Fruit fly (Drosophila melanogaster) Kc167 (cell line): ENCODE measurements around the gene CG14232.

Source experiments
- Myc ChIP-seq: fragments of >200 bp; optimal IDR thresholded peaks from 2 replicates; lab custom pipeline; 2017; ENCODE audit warnings: missing external identifiers
- Sin3A ChIP-seq: fragments of >200 bp; optimal IDR thresholded peaks from 2 replicates; lab custom pipeline; 2018; ENCODE audit warnings: missing external identifiers
- h ChIP-seq: fragments of >200 bp; optimal IDR thresholded peaks from 3 replicates; lab custom pipeline; 2018; ENCODE audit warnings: missing external identifiers
- insv ChIP-seq: fragments of >200 bp; optimal IDR thresholded peaks from 3 replicates; lab custom pipeline; 2018; ENCODE audit warnings: missing external identifiers
- psq ChIP-seq: fragments of >200 bp; optimal IDR thresholded peaks from 2 replicates; lab custom pipeline; 2017; ENCODE audit warnings: missing external identifiers
- ttk ChIP-seq: sonication (Bioruptor generic); optimal IDR thresholded peaks from 2 replicates; lab custom pipeline; 2017; ENCODE audit warnings: missing external identifiers

Gene CG14232

DNA sequence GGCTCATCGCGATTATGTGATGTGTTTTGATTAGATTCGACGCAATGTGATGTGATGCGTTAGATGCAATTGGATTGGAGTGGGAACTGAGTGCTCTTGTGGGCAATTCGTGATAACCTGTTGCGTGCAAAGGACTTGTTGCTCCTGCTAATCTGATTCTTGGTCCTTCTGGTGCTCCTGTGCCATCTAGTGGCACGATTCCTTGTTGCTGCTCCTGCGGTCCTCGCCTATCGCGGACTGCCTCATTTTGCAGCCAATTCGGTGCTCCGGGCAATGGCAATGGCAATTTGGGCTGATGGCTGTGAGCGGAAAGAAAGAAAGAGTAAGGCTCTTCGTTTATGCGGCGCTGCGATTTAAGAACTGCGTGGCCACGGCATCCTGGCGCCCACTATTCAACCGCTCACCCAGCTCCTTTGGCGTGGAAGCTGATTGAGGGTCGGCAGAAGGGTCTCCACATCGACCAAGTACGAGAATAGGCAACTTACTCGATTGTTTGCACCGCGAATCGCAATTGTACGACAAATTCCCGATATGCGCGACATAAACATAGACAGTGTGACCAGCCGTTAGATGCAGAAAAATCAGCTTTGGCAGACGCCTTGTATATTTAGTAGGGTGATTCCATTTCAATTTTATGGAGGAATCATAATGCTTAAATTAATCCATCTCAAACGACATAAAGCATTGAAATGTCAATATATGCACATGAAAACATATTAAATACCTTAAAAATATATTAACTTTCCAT is 10.9 kb downstream of the CG14232 start, which contains the start of gene Mer:
TSS of gene Mer (minus strand) at position 550 of the 748 bp plus-strand sequence.
- TF ChIP-seq insv (lab: Kevin White, UChicago) = peak; percentile 31
- TF ChIP-seq Myc (lab: Kevin White, UChicago) = no peak

- TF ChIP-seq psq (lab: Kevin White, UChicago) (no peak), insv (lab: Kevin White, UChicago) (no peak), h (lab: Kevin White, UChicago) (no peak), ttk (lab: Kevin White, UChicago) (no peak), Sin3A (lab: Kevin White, UChicago) (no peak), Myc (lab: Kevin White, UChicago) (no peak)
Observed at dm6 chrX:19690050-19690449, 14.0 kb downstream of the CG14232 start.

dm6 chrX:19688848-19689247 is 15.2 kb downstream of the CG14232 start, which contains the start of gene CG14227:
TSS of gene CG14227 (minus strand) at chrX:19688948.
- TF ChIP-seq Myc (lab: Kevin White, UChicago) = no peak
- TF ChIP-seq ttk (lab: Kevin White, UChicago) = no peak
- no peak for TF ChIP-seq Sin3A (lab: Kevin White, UChicago)
- no peak for TF ChIP-seq psq (lab: Kevin White, UChicago)
- no peak for TF ChIP-seq insv (lab: Kevin White, UChicago)
- no peak for TF ChIP-seq h (lab: Kevin White, UChicago)

dm6 chrX:19684048-19684447 is 20.0 kb downstream of the CG14232 start:
- no peak for TF ChIP-seq psq (lab: Kevin White, UChicago)
- TF ChIP-seq Sin3A (lab: Kevin White, UChicago) = no peak
- TF ChIP-seq h (lab: Kevin White, UChicago) = no peak
- TF ChIP-seq insv (lab: Kevin White, UChicago) = no peak
- TF ChIP-seq Myc (lab: Kevin White, UChicago) = no peak
- no peak for TF ChIP-seq ttk (lab: Kevin White, UChicago)

- TF ChIP-seq Myc (lab: Kevin White, UChicago) (no peak), ttk (lab: Kevin White, UChicago) (no peak), psq (lab: Kevin White, UChicago) (no peak), insv (lab: Kevin White, UChicago) (no peak), Sin3A (lab: Kevin White, UChicago) (no peak), h (lab: Kevin White, UChicago) (no peak)
Observed at dm6 chrX:19683040-19683875, 20.8 kb downstream of the CG14232 start, which contains the start of the genes dome and Ubqn. TSS of gene dome (minus strand) at chrX:19683518. TSS of gene Ubqn (plus strand) at chrX:19683808.

dm6 chrX:19679207-19679606 is 24.9 kb downstream of the CG14232 start:
- TF ChIP-seq insv (lab: Kevin White, UChicago) = no peak
- no peak for TF ChIP-seq Sin3A (lab: Kevin White, UChicago)
- TF ChIP-seq psq (lab: Kevin White, UChicago) = no peak
- TF ChIP-seq h (lab: Kevin White, UChicago) = no peak
- TF ChIP-seq Myc (lab: Kevin White, UChicago) = no peak
- TF ChIP-seq ttk (lab: Kevin White, UChicago) = no peak

- TF ChIP-seq h (lab: Kevin White, UChicago) = no peak
- TF ChIP-seq Myc (lab: Kevin White, UChicago) = no peak
- no peak for TF ChIP-seq psq (lab: Kevin White, UChicago)
- TF ChIP-seq ttk (lab: Kevin White, UChicago) = no peak
- TF ChIP-seq Sin3A (lab: Kevin White, UChicago) = no peak
- no peak for TF ChIP-seq insv (lab: Kevin White, UChicago)
Observed at dm6 chrX:19675662-19676061, 28.4 kb downstream of the CG14232 start, which contains the start of gene et. TSS of gene et (minus strand) at chrX:19675891.

dm6 chrX:19668405-19668804 is 35.7 kb downstream of the CG14232 start:
- TF ChIP-seq ttk (lab: Kevin White, UChicago) = no peak
- no peak for TF ChIP-seq h (lab: Kevin White, UChicago)
- no peak for TF ChIP-seq Myc (lab: Kevin White, UChicago)
- no peak for TF ChIP-seq insv (lab: Kevin White, UChicago)
- no peak for TF ChIP-seq psq (lab: Kevin White, UChicago)
- TF ChIP-seq Sin3A (lab: Kevin White, UChicago) = no peak

dm6 chrX:19667444-19668104 is 36.5 kb downstream of the CG14232 start:
- no peak for TF ChIP-seq insv (lab: Kevin White, UChicago)
- no peak for TF ChIP-seq Myc (lab: Kevin White, UChicago)
- TF ChIP-seq psq (lab: Kevin White, UChicago) = no peak
- TF ChIP-seq Sin3A (lab: Kevin White, UChicago) = no peak
- TF ChIP-seq ttk (lab: Kevin White, UChicago) = no peak
- no peak for TF ChIP-seq h (lab: Kevin White, UChicago)

dm6 chrX:19666991-19667409 is 37.1 kb downstream of the CG14232 start, which contains the start of gene Zw:
TSS of gene Zw (plus strand) at chrX:19667252.
- no peak for TF ChIP-seq Myc (lab: Kevin White, UChicago)
- TF ChIP-seq ttk (lab: Kevin White, UChicago) = no peak
- no peak for TF ChIP-seq psq (lab: Kevin White, UChicago)
- no peak for TF ChIP-seq insv (lab: Kevin White, UChicago)
- no peak for TF ChIP-seq Sin3A (lab: Kevin White, UChicago)
- no peak for TF ChIP-seq h (lab: Kevin White, UChicago)
